Worm (Caenorhabditis elegans) whole organism, late embryonic: ENCODE measurements around the gene F28C6.9.

ENCODE experiments used
- C38D4.7 ChIP-seq: fragments of 200-800 bp; sonication (Bioruptor generic); optimal IDR thresholded peaks from 2 replicates; lab custom pipeline; 2018; ENCODE audit warnings: mild to moderate bottlenecking, missing genetic modification characterization, moderate library complexity, missing compliant biosample characterization
- F13H6.1 ChIP-seq: sonication (generic microtip); optimal IDR thresholded peaks from 2 replicates; lab custom pipeline; 2016; ENCODE audit warnings: missing genetic modification characterization, missing compliant biosample characterization
- K02D7.2 ChIP-seq: sonication (generic microtip); optimal IDR thresholded peaks from 2 replicates; lab custom pipeline; 2017; ENCODE audit warnings: mild to moderate bottlenecking, missing genetic modification characterization, missing compliant biosample characterization
- Y22D7AL.16 ChIP-seq: sonication (generic microtip); optimal IDR thresholded peaks from 2 replicates; lab custom pipeline; 2016; ENCODE audit warnings: missing genetic modification characterization, missing compliant biosample characterization
- ama-1 ChIP-seq: fragments of 150-350 bp; optimal IDR thresholded peaks from 2 replicates; lab custom pipeline; 2014
- ceh-19 ChIP-seq: fragments of 200-800 bp; sonication (Bioruptor generic); optimal IDR thresholded peaks from 2 replicates; lab custom pipeline; 2018; ENCODE audit warnings: mild to moderate bottlenecking, missing genetic modification characterization, missing compliant biosample characterization
- ceh-22 ChIP-seq: sonication (generic microtip); optimal IDR thresholded peaks from 2 replicates; lab custom pipeline; 2017; ENCODE audit warnings: missing biosample characterization, missing genetic modification characterization
- ceh-31 ChIP-seq: sonication (generic microtip); optimal IDR thresholded peaks from 2 replicates; lab custom pipeline; 2016; ENCODE audit warnings: missing genetic modification characterization, missing compliant biosample characterization
- ceh-34 ChIP-seq: sonication (generic microtip); optimal IDR thresholded peaks from 2 replicates; lab custom pipeline; 2016; ENCODE audit warnings: mild to moderate bottlenecking, missing genetic modification characterization, missing compliant biosample characterization
- ceh-45 ChIP-seq: fragments of 200-800 bp; sonication (Bioruptor generic); IDR thresholded peaks from 2 replicates; pipeline ENCODE4 v1.3.6; 2022; ENCODE audit warnings: missing genetic modification reagents, missing genetic modification characterization, missing compliant biosample characterization
- ceh-6 ChIP-seq: fragments of 200-800 bp; sonication (Bioruptor generic); optimal IDR thresholded peaks from 2 replicates; lab custom pipeline; 2018; ENCODE audit warnings: mild to moderate bottlenecking, missing genetic modification characterization, missing compliant biosample characterization
- ceh-9 ChIP-seq: sonication (generic microtip); optimal IDR thresholded peaks from 2 replicates; lab custom pipeline; 2016; ENCODE audit warnings: mild to moderate bottlenecking, missing genetic modification characterization, inconsistent platforms, missing compliant biosample characterization
- dmd-4 ChIP-seq: sonication (generic microtip); optimal IDR thresholded peaks from 2 replicates; lab custom pipeline; 2016; ENCODE audit warnings: borderline replicate concordance, missing genetic modification characterization, missing compliant biosample characterization
- dve-1 ChIP-seq: sonication (generic microtip); optimal IDR thresholded peaks from 2 replicates; lab custom pipeline; 2017; ENCODE audit warnings: antibody characterized with exemption, mild to moderate bottlenecking, missing genetic modification characterization, missing compliant biosample characterization
- fax-1 ChIP-seq: sonication (generic microtip); optimal IDR thresholded peaks from 2 replicates; lab custom pipeline; 2016; ENCODE audit warnings: missing genotype, missing genetic modification characterization, missing compliant biosample characterization
- fkh-6 ChIP-seq: sonication (generic microtip); optimal IDR thresholded peaks from 2 replicates; lab custom pipeline; 2016; ENCODE audit warnings: missing genetic modification characterization, missing compliant biosample characterization
- gmeb-2 ChIP-seq: sonication (generic microtip); optimal IDR thresholded peaks from 2 replicates; lab custom pipeline; 2016; ENCODE audit warnings: missing genetic modification characterization, inconsistent platforms, missing compliant biosample characterization
- hlh-13 ChIP-seq: fragments of 200-800 bp; sonication (Bioruptor generic); optimal IDR thresholded peaks from 2 replicates; lab custom pipeline; 2018; ENCODE audit warnings: mild to moderate bottlenecking, missing genetic modification characterization, missing compliant biosample characterization
- hlh-8 ChIP-seq: sonication (generic microtip); optimal IDR thresholded peaks from 2 replicates; lab custom pipeline; 2016; ENCODE audit warnings: missing genotype, missing genetic modification characterization, missing compliant biosample characterization
- madf-2 ChIP-seq: sonication (generic microtip); optimal IDR thresholded peaks from 2 replicates; lab custom pipeline; 2017; ENCODE audit warnings: missing genetic modification characterization, missing compliant biosample characterization
- nfya-1 ChIP-seq: sonication (generic microtip); optimal IDR thresholded peaks from 2 replicates; lab custom pipeline; 2017; ENCODE audit warnings: missing genetic modification characterization, mild to moderate bottlenecking, missing compliant biosample characterization, antibody characterized with exemption, moderate library complexity
- nhr-232 ChIP-seq: sonication (generic microtip); optimal IDR thresholded peaks from 2 replicates; lab custom pipeline; 2016; ENCODE audit warnings: missing genetic modification characterization, missing compliant biosample characterization
- npax-4 ChIP-seq: sonication (generic microtip); optimal IDR thresholded peaks from 2 replicates; lab custom pipeline; 2016; ENCODE audit warnings: missing genetic modification characterization, missing compliant biosample characterization
- odd-2 ChIP-seq: sonication (generic microtip); optimal IDR thresholded peaks from 2 replicates; lab custom pipeline; 2017; ENCODE audit warnings: antibody characterized with exemption, mild to moderate bottlenecking, missing genetic modification characterization, missing compliant biosample characterization
- pag-3 ChIP-seq: sonication (generic microtip); optimal IDR thresholded peaks from 2 replicates; lab custom pipeline; 2016; ENCODE audit warnings: missing compliant biosample characterization, missing genetic modification characterization, borderline replicate concordance
- pax-1 ChIP-seq: fragments of 150-350 bp; optimal IDR thresholded peaks from 2 replicates; lab custom pipeline; 2014; ENCODE audit warnings: missing biosample characterization, missing genetic modification characterization
- pha-2 ChIP-seq: sonication (generic microtip); optimal IDR thresholded peaks from 2 replicates; lab custom pipeline; 2017; ENCODE audit warnings: mild to moderate bottlenecking, missing genetic modification characterization, missing compliant biosample characterization
- pha-4 ChIP-seq: fragments of 150-350 bp; optimal IDR thresholded peaks from 2 replicates; lab custom pipeline; 2018; ENCODE audit warnings: missing biosample characterization, missing genetic modification reagents, missing genetic modification characterization
- pros-1 ChIP-seq: fragments of 150-350 bp; optimal IDR thresholded peaks from 2 replicates; lab custom pipeline; 2014; ENCODE audit warnings: missing biosample characterization, missing genetic modification reagents, missing genetic modification characterization
- sdc-2 ChIP-seq: sonication (generic microtip); optimal IDR thresholded peaks from 2 replicates; lab custom pipeline; 2016; ENCODE audit warnings: missing genotype, missing genetic modification characterization, missing compliant biosample characterization
- syd-9 ChIP-seq: sonication (generic microtip); optimal IDR thresholded peaks from 2 replicates; lab custom pipeline; 2016; ENCODE audit warnings: mild to moderate bottlenecking, missing genetic modification characterization, moderate library complexity, missing compliant biosample characterization
- tbx-7 ChIP-seq: sonication (generic microtip); optimal IDR thresholded peaks from 2 replicates; lab custom pipeline; 2016; ENCODE audit warnings: missing genotype, missing genetic modification characterization, missing compliant biosample characterization
- ttx-3 ChIP-seq: sonication (generic microtip); optimal IDR thresholded peaks from 2 replicates; lab custom pipeline; 2016; ENCODE audit warnings: missing genetic modification reagents, missing genetic modification characterization, missing compliant biosample characterization
- unc-3 ChIP-seq, 2 experiments: fragments of 200-800 bp in 1 of 2; sonication (Bioruptor generic) in 1 of 2; sonication (generic microtip) in 1 of 2; conservative IDR thresholded peaks in 1 of 2; optimal IDR thresholded peaks in 1 of 2; 2 replicates each; pipeline versions ENCODE4 v1.3.6 to Lab custom; 2016 to 2022; ENCODE audit warnings: missing compliant biosample characterization in 2 of 2, missing genetic modification characterization in 2 of 2, missing genetic modification reagents in 1 of 2
- unc-42 ChIP-seq: sonication (generic microtip); optimal IDR thresholded peaks from 2 replicates; lab custom pipeline; 2016; ENCODE audit warnings: missing genotype, missing genetic modification characterization, missing compliant biosample characterization

F28C6.9 gene

ce11 chrII:8583035-8583434, 26.9 kb downstream of the F28C6.9 start:
- TF ChIP-seq ama-1 (lab: Kevin White, UChicago) (peak; percentile 33), syd-9 (no peak)
- TF ChIP-seq, all 69 proteins: peak for 1

ce11 chrII:8581700-8582099, 28.3 kb downstream of the F28C6.9 start, which contains the start of gene arl-1:
TSS of gene arl-1 (plus strand) at chrII:8582000.
- no peak for TF ChIP-seq ceh-9 (tag; lab: Kevin White, UChicago)
- TF ChIP-seq pag-3 (tag; lab: Kevin White, UChicago): no peak
- TF ChIP-seq npax-4: no peak
- no peak for TF ChIP-seq tbx-7 (tag; lab: Kevin White, UChicago)
- no peak for TF ChIP-seq unc-3 (GFP tag; conservative IDR thresholded peaks at IDR 0.05; lab: Robert Waterston, UW)
- TF ChIP-seq unc-3 (tag; optimal IDR thresholded peaks at IDR 0.05; lab: Kevin White, UChicago): no peak
- TF ChIP-seq dve-1 (tag; lab: Kevin White, UChicago): no peak
- no peak for TF ChIP-seq ceh-22 (tag; lab: Kevin White, UChicago)
- no peak for TF ChIP-seq pros-1 (tag; lab: Kevin White, UChicago)
- no peak for TF ChIP-seq K02D7.2 (tag; lab: Kevin White, UChicago)
- TF ChIP-seq Y22D7AL.16 (tag; lab: Kevin White, UChicago): no peak
- TF ChIP-seq hlh-13: no peak
- no peak for TF ChIP-seq ceh-34 (tag; lab: Kevin White, UChicago)
- TF ChIP-seq nfya-1: no peak
- no peak for TF ChIP-seq gmeb-2 (tag; lab: Kevin White, UChicago)
- no peak for TF ChIP-seq ceh-6 (GFP tag; lab: Kevin White, UChicago)

- TF ChIP-seq pax-1 (tag; lab: Kevin White, UChicago): no peak
- TF ChIP-seq ceh-9 (tag; lab: Kevin White, UChicago): no peak
- TF ChIP-seq madf-2 (tag; lab: Kevin White, UChicago): no peak
- TF ChIP-seq fkh-6 (tag; lab: Kevin White, UChicago): no peak
- no peak for TF ChIP-seq tbx-7 (tag; lab: Kevin White, UChicago)
- no peak for TF ChIP-seq dmd-4
- no peak for TF ChIP-seq fax-1
- no peak for TF ChIP-seq ceh-31
- no peak for TF ChIP-seq F13H6.1
- TF ChIP-seq sdc-2 (tag; lab: Kevin White, UChicago): no peak
- no peak for TF ChIP-seq ceh-19 (GFP tag; lab: Kevin White, UChicago)
- no peak for TF ChIP-seq nhr-232 (tag; lab: Kevin White, UChicago)
- TF ChIP-seq ttx-3 (tag; lab: Kevin White, UChicago): no peak
- no peak for TF ChIP-seq ceh-22 (tag; lab: Kevin White, UChicago)
- TF ChIP-seq, all 69 proteins: peak for 0
These were observed 32.4 kb downstream of the F28C6.9 start, which contains the start of gene F54C9.9 for ce11 chrII:8577509-8578099. TSS of gene F54C9.9 (plus strand) at chrII:8578049.

- TF ChIP-seq unc-3 (GFP tag; conservative IDR thresholded peaks at IDR 0.05; lab: Robert Waterston, UW): no peak
- no peak for TF ChIP-seq unc-3 (tag; optimal IDR thresholded peaks at IDR 0.05; lab: Kevin White, UChicago)
- TF ChIP-seq F13H6.1: no peak
- TF ChIP-seq odd-2 (tag; lab: Kevin White, UChicago): no peak
- no peak for TF ChIP-seq dve-1 (tag; lab: Kevin White, UChicago)
- no peak for TF ChIP-seq ceh-45 (GFP tag; lab: Robert Waterston, UW)
- no peak for TF ChIP-seq pha-2
- TF ChIP-seq unc-42: no peak
- no peak for TF ChIP-seq C38D4.7 (GFP tag; lab: Kevin White, UChicago)
- no peak for TF ChIP-seq pha-4 (tag; lab: Kevin White, UChicago)
- no peak for TF ChIP-seq hlh-8 (tag; lab: Kevin White, UChicago)
These were observed 34.8 kb downstream of the F28C6.9 start, which contains the start of gene puf-5 for ce11 chrII:8575184-8575583. TSS of gene puf-5 (plus strand) at chrII:8575541.
